Fruit fly (Drosophila melanogaster) Kc167 (cell line): ENCODE results near the gene CG12883.

Experiments
- Myc ChIP-seq: fragments of >200 bp; optimal IDR thresholded peaks from 2 replicates; lab custom pipeline; 2017; ENCODE audit warnings: missing external identifiers
- Sin3A ChIP-seq: fragments of >200 bp; optimal IDR thresholded peaks from 2 replicates; lab custom pipeline; 2018; ENCODE audit warnings: missing external identifiers
- h ChIP-seq: fragments of >200 bp; optimal IDR thresholded peaks from 3 replicates; lab custom pipeline; 2018; ENCODE audit warnings: missing external identifiers
- insv ChIP-seq: fragments of >200 bp; optimal IDR thresholded peaks from 3 replicates; lab custom pipeline; 2018; ENCODE audit warnings: missing external identifiers
- psq ChIP-seq: fragments of >200 bp; optimal IDR thresholded peaks from 2 replicates; lab custom pipeline; 2017; ENCODE audit warnings: missing external identifiers
- ttk ChIP-seq: sonication (Bioruptor generic); optimal IDR thresholded peaks from 2 replicates; lab custom pipeline; 2017; ENCODE audit warnings: missing external identifiers

Gene CG12883

DNA sequence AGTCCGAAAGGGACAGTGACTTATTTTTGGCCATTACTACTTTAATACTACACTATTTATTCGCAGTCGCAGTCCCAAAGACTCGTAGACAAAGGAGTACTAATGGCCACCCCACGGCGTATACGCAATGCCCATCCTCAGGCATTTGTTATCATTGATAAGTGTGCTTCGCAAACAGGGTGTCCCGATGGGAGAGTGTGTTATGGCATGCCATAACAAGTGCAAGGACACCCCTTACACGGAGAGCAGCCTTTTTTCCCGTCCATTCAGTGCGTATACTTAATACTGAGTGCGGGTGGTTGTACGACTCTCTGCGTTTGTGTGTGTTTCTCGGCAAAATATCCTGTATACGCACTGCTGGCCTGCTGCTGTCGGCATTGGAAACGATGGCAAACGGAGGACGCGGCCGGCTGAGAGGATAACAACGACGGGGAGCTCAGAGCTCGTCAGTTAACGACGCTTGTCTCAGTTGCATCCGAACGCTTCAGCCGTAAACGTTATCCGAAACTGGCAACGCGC, 17.1 kb upstream of the CG12883 start, which contains the start of gene unc80:
Gene unc80, plus strand, starts transcription at position 469 of the 519 bp plus-strand sequence.
- TF ChIP-seq h (no peak), insv (lab: Kevin White, UChicago) (no peak), ttk (no peak), psq (no peak), Myc (no peak), Sin3A (lab: Kevin White, UChicago) (no peak)

DNA sequence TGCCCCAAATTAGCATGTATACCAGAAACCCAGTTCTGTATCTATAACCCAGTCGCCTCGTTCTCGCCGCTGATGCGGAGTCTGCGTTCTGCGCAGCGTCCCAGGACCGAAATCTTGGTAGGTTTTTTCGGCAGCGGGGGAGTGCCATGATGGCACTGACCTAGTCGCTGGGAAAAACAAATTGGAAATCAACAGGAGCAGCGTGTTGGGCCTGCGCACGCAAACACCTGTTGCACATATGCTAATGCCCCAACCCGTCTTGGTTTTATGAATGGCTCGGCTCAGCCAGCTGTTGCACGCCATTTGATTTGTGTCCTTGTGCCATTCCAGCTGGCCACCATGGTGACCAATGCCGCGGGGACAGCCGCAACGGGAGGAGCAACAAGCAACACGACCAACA, 16.2 kb upstream of the CG12883 start:
- TF ChIP-seq Myc = no peak
- TF ChIP-seq h = no peak
- TF ChIP-seq psq = no peak
- no peak for TF ChIP-seq Sin3A (lab: Kevin White, UChicago)
- TF ChIP-seq insv (lab: Kevin White, UChicago) = no peak
- TF ChIP-seq ttk = no peak

DNA sequence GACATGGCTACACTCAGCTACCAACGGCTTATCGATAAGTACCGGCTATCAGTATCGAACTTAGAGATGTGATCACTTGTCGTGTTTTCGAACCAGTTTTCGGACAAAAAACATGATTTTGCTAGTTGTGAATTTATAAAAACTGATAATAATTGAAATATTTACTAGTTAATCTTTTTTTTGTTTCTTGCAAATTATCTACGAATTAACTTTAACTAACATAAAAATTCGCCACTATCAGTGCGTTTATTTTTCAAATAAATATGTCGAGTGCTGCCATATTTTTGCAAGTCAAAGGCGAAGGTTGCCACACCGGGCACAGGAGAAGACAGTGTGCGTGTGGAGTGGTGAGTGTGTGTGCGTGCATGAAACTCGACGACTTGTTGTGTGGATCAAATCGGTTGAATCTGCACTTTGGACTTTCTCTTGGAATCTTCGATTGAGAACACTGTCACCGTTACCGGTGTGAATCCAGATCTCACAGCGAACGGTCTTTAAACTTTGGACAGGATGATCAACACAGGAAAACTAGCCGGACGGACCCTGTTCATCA, 1.8 kb upstream of the CG12883 start, which contains the start of gene Hsdl2:
Gene Hsdl2, plus strand, starts transcription at position 349 of the 553 bp plus-strand sequence.
- no peak for TF ChIP-seq insv (lab: Kevin White, UChicago)

DNA sequence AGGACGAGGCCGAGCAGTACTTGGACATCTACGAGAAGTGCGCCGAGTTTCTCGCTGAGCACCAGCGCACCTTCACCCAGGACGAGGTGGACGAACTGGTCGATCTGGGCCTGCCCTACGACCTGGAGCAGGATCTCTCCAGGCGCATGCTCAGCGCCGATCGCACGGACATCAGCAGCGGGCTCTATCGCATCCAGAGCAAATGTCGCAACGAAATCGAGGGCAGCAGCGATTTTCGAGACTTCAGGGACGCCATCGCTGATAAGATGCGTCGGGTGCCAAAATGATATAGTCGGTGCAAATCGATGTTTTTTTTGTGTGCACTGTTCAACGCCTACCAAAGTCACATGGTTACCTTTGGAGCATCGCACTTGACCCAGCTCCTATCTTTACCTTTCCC, 576 bp downstream of the CG12883 start:
- TF ChIP-seq ttk (no peak), Sin3A (lab: Kevin White, UChicago) (no peak), h (no peak), insv (lab: Kevin White, UChicago) (no peak), psq (no peak)

DNA sequence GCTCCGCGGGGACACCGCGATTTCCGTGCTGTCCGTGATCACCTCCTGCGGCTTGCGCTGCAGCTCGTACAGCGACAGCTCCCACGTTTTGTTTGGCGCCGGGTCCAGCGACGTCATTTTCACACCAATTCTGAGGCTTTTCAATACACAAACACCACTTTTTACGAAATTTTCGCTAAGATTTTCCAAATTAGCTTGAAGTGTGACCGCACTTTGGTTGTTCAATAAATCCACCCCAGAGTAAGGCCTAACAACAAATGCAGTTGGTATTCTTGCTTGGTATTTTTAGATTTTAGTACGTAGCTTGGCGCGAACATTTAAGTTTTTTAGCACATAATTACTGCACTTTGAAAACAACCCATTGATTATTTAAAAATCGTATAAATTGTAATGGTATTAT, 2.7 kb downstream of the CG12883 start, which contains the start of gene Sce:
Gene Sce, minus strand, starts transcription at position 231 of the 400 bp plus-strand sequence.
- no peak for TF ChIP-seq Myc
- no peak for TF ChIP-seq insv (lab: Kevin White, UChicago)
- no peak for TF ChIP-seq Sin3A (lab: Kevin White, UChicago)
- no peak for TF ChIP-seq psq
- no peak for TF ChIP-seq h
- TF ChIP-seq ttk = no peak

DNA sequence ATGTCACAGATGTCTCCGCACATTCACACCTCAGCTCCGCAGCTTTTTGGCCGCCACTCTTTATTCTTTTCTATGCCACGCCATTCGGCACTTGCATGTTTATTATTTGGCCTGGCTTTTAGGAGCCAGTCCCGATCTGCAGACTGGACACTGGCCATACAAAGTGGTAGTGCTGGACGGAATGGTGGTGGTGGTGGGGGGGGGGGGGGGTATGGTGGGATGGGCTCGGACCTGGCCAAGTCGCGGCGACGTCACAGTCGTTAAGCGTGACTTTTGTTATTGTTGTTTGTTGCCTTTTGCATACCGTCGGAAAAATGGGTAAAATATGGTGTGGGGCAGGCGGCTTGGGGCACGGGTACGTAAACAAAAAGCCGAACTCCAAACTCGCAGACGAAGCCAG, 6.0 kb downstream of the CG12883 start:
- TF ChIP-seq ttk (no peak), Myc (no peak), Sin3A (lab: Kevin White, UChicago) (no peak), h (no peak), insv (lab: Kevin White, UChicago) (no peak), psq (no peak)

DNA sequence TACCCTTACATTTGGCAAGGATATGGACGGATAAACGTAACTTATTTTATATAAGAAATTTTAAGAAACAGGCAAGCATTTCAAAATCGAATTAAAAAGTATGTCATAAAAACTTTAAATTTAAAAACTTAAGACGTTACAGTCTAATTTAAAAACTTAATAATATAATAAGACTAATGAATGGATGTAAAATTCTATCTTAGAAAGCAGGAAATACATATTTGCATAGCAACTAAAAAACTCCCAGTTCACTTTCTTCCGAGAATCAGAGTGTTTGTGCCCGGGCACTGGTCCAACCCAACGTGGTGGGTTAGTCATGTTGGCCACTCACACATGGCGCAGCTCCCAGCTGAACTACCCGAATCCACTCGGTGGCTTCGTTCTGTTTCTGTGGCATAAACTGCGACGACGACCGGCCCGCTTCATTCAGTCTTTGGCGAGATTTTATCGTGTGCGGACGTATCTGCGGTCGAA, 6.5 kb downstream of the CG12883 start, which contains the start of gene CG12880:
Gene CG12880, plus strand, starts transcription at position 424 of the 474 bp plus-strand sequence.
- TF ChIP-seq Sin3A (lab: Kevin White, UChicago) (no peak), insv (lab: Kevin White, UChicago) (no peak), h (no peak), psq (no peak)

DNA sequence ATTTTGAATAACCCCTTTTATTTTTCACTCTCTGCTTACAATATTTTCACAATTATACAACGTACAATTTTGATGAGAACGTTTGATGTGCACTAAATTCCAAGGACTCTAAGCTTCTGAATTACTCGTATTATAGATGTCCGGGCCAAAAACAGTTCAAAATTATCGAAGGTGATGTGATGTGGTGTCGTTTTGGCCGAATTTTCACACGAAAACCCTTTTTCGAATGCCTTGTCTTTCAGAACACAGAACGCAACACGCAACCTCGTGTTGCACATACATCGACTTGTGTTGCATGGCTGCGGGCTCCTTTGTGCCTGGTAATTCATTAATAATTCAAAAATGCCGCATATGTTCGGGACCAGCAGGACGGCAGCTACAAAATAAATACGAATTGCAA, 8.9 kb downstream of the CG12883 start, which contains the start of gene CG31055:
Gene CG31055, minus strand, starts transcription at position 101 of the 400 bp plus-strand sequence.
- TF ChIP-seq ttk (no peak), psq (no peak), h (no peak), Sin3A (lab: Kevin White, UChicago) (no peak), insv (lab: Kevin White, UChicago) (no peak), Myc (no peak)

DNA sequence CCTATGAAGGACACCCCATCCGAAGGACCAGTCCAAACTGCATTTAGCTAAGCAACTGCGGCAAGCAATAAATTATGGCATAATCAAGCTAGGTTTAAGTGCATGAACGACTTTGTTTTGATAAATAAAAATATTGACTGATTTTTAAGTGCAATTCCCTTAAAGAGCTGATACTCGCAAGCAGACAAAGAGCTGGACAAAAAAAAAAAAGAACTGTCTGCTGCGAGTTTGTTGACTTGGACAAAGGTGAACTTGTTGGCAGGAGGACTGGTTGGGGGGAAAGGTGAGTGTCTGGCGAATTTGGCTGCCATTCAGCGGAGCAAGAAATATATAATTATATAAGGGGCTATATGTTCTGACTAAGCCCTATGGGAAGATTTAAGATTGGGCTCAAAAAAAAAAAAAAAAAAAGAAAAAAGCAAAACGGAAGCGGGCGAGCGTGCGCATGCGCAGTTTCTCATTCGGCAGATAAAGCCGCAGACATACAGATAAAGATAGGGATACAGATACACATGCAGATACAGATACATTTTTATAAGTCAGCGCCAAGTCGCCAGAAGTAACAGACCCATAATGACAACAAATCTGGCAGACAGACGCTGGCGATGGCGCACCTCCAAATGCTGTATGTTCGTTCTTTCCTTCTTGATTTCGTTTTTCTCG, 13.7 kb downstream of the CG12883 start:
- TF ChIP-seq Myc = no peak
- TF ChIP-seq insv (lab: Kevin White, UChicago) = no peak
- TF ChIP-seq ttk = no peak
- no peak for TF ChIP-seq h
- no peak for TF ChIP-seq Sin3A (lab: Kevin White, UChicago)
- TF ChIP-seq psq = no peak

DNA sequence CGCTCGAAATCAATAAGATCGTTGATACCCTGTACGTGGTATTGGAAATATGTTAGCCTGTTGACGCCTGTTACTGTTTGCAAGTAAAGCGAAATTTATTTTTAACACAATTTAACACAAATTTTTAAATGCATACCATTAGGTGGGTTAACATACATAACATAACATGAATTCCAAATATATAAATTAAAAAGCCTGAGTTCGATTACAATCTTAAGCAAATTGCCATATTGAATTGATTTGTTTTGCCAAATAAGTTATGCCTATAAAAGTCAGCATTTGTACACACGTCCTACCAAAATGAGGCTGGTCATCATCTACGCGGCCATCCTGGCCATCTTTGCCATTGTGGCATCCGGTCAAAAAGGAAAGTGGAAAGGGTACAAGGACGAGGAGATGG, 14.9 kb downstream of the CG12883 start, which contains the start of gene CG43319:
Gene CG43319, plus strand, starts transcription at position 301 of the 400 bp plus-strand sequence.
- no peak for TF ChIP-seq ttk
- no peak for TF ChIP-seq Sin3A (lab: Kevin White, UChicago)
- no peak for TF ChIP-seq h
- no peak for TF ChIP-seq psq
- TF ChIP-seq insv (lab: Kevin White, UChicago) = no peak
- TF ChIP-seq Myc = no peak

DNA sequence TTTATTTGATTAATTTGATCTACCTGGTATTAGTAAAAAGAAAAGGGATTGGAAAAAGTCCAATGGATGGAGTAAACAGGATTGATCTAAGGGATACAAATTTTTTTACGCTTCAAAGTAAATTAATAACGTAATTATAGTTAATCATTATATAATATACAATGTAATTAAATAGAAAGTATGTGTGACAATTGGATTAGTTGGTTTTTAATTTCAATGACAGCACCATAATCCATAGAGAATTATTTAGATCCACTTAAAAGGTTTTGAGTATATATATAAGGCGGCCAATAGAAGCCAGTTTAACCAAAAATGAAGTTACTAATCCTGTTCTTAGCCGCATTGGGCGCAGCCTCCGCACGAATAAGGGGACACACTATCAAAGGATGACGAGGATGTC, 15.5 kb downstream of the CG12883 start, which contains the start of gene Acp98AB:
Gene Acp98AB, plus strand, starts transcription at position 301 of the 400 bp plus-strand sequence.
- no peak for TF ChIP-seq Sin3A (lab: Kevin White, UChicago)
- TF ChIP-seq ttk = no peak
- no peak for TF ChIP-seq Myc
- TF ChIP-seq insv (lab: Kevin White, UChicago) = no peak
- no peak for TF ChIP-seq h
- no peak for TF ChIP-seq psq

DNA sequence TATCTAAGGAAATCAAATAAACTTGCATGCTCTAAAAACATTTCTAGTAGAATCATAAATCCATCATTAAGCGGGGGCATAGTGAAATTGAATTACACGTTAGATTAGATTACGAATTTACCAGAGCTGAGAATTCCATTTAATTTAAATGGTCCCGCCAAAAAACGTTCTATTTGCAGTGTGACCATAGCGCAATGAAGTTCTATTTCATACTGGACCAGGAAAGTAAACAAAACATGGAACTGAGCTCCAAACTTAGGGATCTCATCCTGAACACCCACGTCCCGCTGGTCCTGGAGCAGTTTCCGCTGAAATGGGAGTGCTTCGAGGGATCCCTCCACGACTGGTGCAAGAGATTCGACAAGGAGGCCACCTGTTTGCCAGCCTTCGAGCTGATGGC, 15.9 kb downstream of the CG12883 start, which contains the start of gene HSPBAP1:
Gene HSPBAP1, plus strand, starts transcription at position 217 of the 400 bp plus-strand sequence.
- TF ChIP-seq psq (no peak), Myc (no peak), Sin3A (lab: Kevin White, UChicago) (no peak), ttk (no peak), insv (lab: Kevin White, UChicago) (no peak), h (no peak)
